Worm (Caenorhabditis elegans) whole organism, early embryonic: ENCODE data around the gene Y52E8A.1.

Experiments
- B0310.2 ChIP-seq: sonication (generic microtip); optimal IDR thresholded peaks from 2 replicates; lab custom pipeline; 2016; ENCODE audit warnings: mild to moderate bottlenecking, missing genetic modification characterization, missing compliant biosample characterization
- aly-1 ChIP-seq: sonication (generic microtip); optimal IDR thresholded peaks from 2 replicates; lab custom pipeline; 2016; ENCODE audit warnings: missing genetic modification characterization, missing compliant biosample characterization
- ceh-13 ChIP-seq: fragments of 200-800 bp; sonication (Bioruptor generic); optimal IDR thresholded peaks from 2 replicates; lab custom pipeline; 2018; ENCODE audit warnings: mild to moderate bottlenecking, missing genetic modification characterization, missing compliant biosample characterization
- hmbx-1 ChIP-seq: sonication (generic microtip); optimal IDR thresholded peaks from 2 replicates; lab custom pipeline; 2016; ENCODE audit warnings: mild to moderate bottlenecking, missing genetic modification characterization, missing compliant biosample characterization
- hnd-1 ChIP-seq: sonication (generic microtip); optimal IDR thresholded peaks from 2 replicates; lab custom pipeline; 2016; ENCODE audit warnings: missing genetic modification characterization, missing compliant biosample characterization

- TF ChIP-seq B0310.2 (tag; lab: Kevin White, UChicago) = no peak
- no peak for TF ChIP-seq ceh-13 (GFP tag; lab: Kevin White, UChicago)
- no peak for TF ChIP-seq hmbx-1
- no peak for TF ChIP-seq hnd-1
- no peak for TF ChIP-seq aly-1 (tag; lab: Kevin White, UChicago)
These were observed 2.3 kb upstream of the Y52E8A.1 start, which contains the start of gene Y52E8A.6 for ce11 chrII:4319537-4320019.
